Worm (Caenorhabditis elegans): Measurements from ENCODE around the gene dph-7.

- TF ChIP-seq mab-9 (GFP tag; IDR thresholded peaks at IDR 0.05) (no peak), lin-15B (tag; optimal IDR thresholded peaks at IDR 0.05) (no peak), lir-3 (tag; optimal IDR thresholded peaks at IDR 0.05; ENCODE audit: poor library complexity) (no peak), unc-62 (GFP tag; optimal IDR thresholded peaks at IDR 0.05) (no peak), nhr-76 (tag; optimal IDR thresholded peaks at IDR 0.05) (no peak), lin-13 (GFP tag; optimal IDR thresholded peaks at IDR 0.05) (no peak), lsy-2 (tag; optimal IDR thresholded peaks at IDR 0.05) (no peak), hlh-17 (GFP tag; optimal IDR thresholded peaks at IDR 0.05; ENCODE audit: borderline replicate concordance) (no peak), lin-14 (GFP tag; optimal IDR thresholded peaks at IDR 0.05) (no peak), snpc-4 (tag; optimal IDR thresholded peaks at IDR 0.05) (no peak)
These were observed 2.5 kb downstream of the dph-7 start for ce11 chrIII:13317383-13317911.

Measured in whole organism, L1 larva.